Worm (Caenorhabditis elegans): Measurements from ENCODE around the gene ttr-16.

Gene ttr-16

DNA sequence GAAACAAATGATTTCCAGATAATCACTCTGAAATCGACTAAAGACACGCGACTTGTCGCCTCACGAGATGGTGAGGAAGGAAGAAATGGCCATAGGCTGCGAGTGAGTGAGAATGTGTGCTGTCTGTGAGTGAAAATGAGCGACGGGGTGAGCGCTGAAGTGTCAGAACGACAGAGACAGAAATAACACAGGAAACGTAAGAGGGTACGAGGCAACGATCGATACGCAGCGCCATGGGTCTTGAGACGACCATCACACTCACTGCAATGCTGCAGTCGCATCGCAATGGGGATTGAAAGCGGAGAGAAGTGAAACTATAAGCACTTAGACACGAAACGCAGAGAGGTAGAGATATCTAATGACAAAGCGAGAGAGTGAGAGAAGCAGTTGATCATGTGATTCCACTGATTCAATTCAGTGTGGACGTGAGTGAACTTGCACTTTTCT lies 18.9 kb upstream of the ttr-16 start:
- no peak for TF ChIP-seq unc-62 (GFP tag; optimal IDR thresholded peaks at IDR 0.05)

DNA sequence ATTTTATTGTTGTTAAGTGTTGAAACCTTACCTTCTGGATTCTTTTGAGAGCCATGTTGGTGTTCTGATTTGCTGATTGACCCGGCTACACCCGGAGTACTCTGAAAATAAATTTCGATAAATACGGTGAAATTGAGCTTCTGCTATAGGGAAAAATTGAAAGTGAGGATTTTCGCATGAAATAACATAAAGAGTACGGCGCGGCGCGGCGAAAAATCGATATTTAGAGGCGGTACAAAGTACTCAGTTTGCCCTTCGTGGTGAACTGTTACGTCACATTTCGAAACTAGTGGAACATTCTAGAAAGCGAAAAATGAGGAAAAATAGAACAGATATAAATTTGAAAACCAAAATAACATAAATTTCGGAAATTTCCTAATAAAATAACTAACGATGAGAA lies 18.2 kb upstream of the ttr-16 start, which contains the start of gene let-70:
Gene let-70, minus strand, starts transcription at position 101 of the 400 bp plus-strand sequence.
- TF ChIP-seq unc-62 (GFP tag; optimal IDR thresholded peaks at IDR 0.05) = no peak

DNA sequence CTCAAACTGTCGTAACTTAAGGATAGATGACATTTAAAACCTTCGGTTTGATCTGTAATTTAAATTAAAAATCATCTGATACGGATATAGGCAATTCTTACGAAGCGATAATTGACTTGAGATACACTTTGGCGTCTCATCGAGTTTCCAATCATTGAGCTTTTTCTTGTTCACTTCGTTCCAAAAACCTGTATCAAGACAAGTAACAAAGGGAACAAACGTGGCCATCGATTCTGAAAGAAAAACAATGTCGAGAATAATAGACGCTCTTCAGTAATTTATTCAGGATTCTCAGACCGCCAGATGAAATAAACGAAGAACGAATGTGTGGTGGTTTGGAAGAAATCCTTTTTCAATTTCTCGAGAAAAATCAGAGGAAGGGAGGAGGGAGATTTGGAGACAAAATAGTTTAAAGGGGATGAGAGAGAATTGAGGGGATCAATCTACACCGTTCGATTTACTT lies 16.9 kb upstream of the ttr-16 start, which contains the start of gene atg-7:
Gene atg-7, minus strand, starts transcription at position 233 of the 463 bp plus-strand sequence.
- no peak for TF ChIP-seq unc-62 (GFP tag; optimal IDR thresholded peaks at IDR 0.05)

DNA sequence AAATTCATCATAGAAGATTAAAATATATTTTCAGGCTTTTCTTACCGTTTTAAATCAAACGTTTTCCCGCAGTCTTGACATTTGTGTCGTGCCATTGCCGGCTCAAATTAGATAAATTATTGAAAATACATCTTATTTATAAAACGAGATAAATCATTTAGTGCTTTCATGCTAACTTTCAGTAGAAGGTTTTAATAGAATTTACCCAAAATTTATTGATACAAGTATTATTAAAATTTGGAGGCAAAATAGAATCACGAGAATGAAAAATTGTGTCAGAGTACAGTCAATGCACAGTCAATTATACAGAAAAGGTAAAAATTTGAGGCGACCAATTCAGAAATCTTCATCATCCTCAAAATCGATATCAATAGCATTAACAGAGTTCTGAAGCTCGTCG lies 14.5 kb upstream of the ttr-16 start, which contains the start of gene Y5F2A.4:
Gene Y5F2A.4, minus strand, starts transcription at position 101 of the 400 bp plus-strand sequence.
- TF ChIP-seq unc-62 (GFP tag; optimal IDR thresholded peaks at IDR 0.05) = no peak

DNA sequence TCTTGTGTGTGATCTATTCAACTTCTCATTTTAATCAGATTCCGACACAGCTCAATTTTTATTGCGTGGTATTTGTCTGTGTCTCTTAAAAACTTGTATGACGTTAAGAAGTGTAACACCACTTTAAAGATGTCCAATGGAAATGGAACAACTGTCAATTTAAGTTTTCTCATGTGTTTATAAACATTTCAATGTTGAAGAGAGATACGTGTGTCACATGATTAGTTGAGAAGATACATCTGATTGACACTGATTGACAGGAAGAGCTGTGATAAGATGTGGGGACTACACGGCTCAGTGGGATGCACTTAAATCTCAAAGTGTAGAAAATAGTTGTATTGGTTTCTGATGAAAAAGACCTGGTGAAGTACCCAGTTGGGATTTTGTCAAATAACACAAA lies 4.4 kb upstream of the ttr-16 start:
- TF ChIP-seq unc-62 (GFP tag; optimal IDR thresholded peaks at IDR 0.05) = no peak

DNA sequence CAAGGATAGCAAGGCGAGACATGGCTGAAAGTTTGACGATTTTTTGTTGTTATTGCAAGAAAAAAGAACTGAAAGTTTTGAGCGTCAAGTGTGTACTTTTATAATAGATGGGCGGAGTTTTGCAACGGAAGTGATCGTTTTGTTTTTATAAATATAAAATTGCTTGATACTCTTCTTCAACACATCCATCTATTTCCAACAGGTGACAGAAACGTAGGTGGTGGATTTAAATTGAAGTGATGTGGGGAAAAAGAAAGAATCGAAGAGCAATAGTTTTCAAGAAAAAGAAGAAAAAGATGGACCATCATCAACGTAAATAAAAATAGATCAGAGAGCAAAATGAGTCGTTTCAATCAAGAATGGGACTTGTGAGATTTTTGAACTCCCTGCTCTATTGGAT lies 3.1 kb upstream of the ttr-16 start, which contains the start of gene ttr-17:
Gene ttr-17, minus strand, starts transcription at position 24 of the 400 bp plus-strand sequence.
- no peak for TF ChIP-seq unc-62 (GFP tag; optimal IDR thresholded peaks at IDR 0.05)

DNA sequence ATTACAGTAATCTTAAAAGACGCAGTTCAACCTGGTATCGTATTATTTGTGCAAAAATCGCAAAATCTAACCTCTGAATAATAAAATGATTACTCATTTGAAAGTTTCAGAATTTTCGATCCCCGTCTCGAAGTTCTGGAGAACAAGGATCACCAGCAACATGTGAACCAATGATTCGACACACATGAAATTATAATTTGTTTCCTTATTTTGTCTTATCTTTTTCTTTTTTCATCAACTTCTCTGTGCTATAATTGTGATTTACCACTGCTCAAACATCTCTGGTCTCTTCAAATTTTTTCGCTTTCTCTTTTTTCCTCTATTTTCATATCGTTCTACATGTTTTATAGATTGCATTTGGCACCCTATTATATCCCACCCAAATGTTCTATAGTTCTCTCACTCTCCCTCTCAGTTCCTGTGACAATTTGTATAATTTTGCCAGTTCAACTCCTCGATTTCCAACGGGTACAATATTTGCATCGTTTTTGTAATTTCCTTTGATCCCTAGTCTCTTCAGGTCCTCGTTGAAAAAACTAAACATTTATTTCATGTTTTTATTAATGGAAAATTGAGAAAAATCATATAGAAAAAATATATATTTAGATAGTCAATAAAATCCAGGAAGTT lies 838 bp downstream of the ttr-16 start:
- TF ChIP-seq unc-62 (GFP tag; optimal IDR thresholded peaks at IDR 0.05) = no peak

DNA sequence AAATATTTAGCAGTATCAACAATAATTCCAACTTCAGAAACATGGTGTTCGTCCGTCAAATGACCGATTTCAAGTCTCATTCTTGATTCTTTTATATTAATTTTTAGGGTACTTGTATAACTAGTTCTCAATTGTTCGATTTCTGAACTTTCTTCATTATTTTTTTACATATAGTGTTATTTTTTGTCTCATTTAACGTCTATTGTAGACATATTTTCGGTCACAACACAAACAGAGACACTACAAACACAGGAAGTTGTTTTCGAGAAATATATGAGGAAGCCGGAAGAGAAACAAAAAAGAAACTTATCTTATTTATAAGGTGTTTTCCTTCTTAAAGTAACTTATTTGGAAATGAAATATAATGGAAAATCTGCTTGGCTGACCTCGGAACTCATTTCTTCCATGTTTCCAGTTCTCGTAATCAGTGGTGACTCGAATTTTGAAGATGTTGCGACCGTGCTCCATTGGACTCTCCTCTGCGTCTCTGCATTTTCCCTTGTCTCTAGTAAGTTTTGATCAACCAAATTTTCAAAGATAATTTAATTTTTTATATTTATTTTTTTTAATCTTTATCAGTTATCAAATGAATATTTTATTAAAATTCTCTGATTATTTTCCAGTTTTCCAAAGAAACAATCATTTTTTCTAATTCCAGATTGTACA lies 10.2 kb downstream of the ttr-16 start, which contains the start of the genes F36H1.12 and lin-3:
Gene F36H1.12, minus strand, starts transcription at position 51 of the 666 bp plus-strand sequence.
Gene lin-3, plus strand, starts transcription at position 657 of the 666 bp plus-strand sequence.
- no peak for TF ChIP-seq unc-62 (GFP tag; optimal IDR thresholded peaks at IDR 0.05)

DNA sequence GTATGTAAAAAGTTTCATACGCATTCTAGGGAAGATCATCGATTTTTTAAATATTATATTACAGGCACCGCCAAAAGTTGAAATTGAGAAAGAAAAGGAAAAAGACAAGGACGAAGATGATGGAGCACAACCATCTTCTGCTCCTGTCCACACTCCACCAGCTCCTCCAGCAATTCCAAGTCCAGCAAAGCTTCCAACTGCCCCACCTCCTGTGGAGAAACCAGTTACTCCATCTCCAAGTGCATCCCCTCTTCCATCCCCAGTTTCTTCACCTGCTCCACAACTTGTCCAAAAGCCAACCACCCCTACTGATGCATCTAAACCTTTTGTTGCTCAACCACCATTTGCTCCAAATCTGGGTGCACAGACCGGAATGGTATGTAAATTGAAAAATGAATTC lies 12.0 kb downstream of the ttr-16 start:
- TF ChIP-seq unc-62 (GFP tag; optimal IDR thresholded peaks at IDR 0.05) = no peak

DNA sequence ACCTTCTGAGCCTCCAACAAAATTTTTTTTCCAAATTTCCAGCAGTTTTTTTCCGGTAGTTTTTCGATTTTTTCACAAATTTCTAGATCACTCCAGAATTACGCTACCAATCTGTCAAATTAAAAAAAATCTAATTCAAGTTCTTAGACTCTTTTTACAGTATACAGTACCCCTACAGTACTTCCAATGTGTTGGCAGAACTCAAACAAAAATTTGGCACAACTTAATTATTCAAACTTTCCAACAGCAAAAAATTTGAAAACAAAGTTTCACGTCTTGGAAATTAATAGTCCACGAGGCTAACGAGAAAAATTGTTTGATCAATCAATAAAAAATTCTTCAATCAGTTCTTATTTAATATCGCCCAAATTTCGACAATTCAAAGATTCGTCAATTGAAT lies 14.1 kb downstream of the ttr-16 start, which contains the start of gene F36H1.3:
Gene F36H1.3, plus strand, starts transcription at position 323 of the 400 bp plus-strand sequence.
- no peak for TF ChIP-seq unc-62 (GFP tag; optimal IDR thresholded peaks at IDR 0.05)

DNA sequence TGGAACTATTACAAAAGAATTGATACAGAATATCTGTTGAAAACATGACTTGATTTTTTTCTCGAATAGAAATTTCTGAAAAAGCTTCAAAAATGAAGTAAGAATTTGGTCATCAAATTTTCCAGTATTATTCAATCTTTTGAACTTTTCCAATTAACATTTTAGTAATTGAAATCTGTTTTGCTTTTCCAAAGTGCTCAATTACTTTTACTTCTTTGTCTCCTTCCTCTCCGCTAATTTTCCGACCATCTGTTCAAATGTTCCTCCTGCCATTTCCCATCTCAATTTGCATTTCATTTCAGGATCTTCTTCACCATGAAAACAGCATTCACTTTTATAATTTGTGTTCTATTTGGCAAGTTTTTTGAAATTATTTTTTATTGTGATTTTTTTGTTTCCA lies 15.1 kb downstream of the ttr-16 start, which contains the start of gene F36H1.11:
Gene F36H1.11, plus strand, starts transcription at position 301 of the 400 bp plus-strand sequence.
- no peak for TF ChIP-seq unc-62 (GFP tag; optimal IDR thresholded peaks at IDR 0.05)

DNA sequence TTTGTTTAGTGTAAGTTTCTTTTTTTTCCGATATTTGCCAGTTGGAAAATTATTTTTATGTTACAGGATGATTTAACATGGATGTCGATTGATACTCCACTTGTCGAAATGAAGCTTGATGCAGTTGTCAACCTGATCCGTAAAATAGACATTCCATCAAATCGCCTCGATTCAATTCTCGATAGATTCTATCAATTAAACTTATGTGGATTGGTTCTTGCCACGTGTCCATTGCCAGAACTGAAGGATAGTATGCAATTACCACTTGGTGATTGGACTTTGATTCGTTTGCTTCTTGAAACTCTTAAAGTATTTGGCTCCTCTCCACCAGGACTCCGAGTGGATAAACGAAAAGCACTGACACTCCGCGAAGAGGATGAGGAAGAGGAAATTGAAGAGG lies 19.6 kb downstream of the ttr-16 start:
- TF ChIP-seq unc-62 (GFP tag; optimal IDR thresholded peaks at IDR 0.05) = no peak

DNA sequence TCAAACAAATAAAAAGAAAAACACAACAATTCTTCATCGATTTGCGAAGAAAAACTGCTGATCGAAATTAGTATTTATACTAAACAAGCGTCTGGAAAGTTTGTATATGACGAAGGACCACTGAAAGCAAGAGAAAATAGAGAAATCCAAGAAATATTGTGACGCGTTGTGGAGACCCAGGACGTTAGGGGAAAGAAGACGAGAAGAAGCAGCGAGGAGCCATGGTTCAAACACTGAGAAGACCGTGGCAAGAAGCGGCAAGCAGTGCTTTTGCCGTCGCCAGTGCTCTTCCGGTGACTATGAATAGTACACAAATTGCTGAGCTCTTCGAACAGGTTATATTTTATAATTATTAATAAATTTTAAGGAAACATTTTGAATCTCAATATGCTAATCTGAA lies 25.3 kb downstream of the ttr-16 start:
- no peak for TF ChIP-seq unc-62 (GFP tag; optimal IDR thresholded peaks at IDR 0.05)

DNA sequence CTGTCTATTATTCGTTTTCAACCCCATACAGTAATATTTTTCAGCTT lies 25.5 kb downstream of the ttr-16 start, which contains the start of gene kdin-1:
Gene kdin-1, plus strand, starts transcription at position 38 of the 47 bp plus-strand sequence.
- TF ChIP-seq unc-62 (GFP tag; optimal IDR thresholded peaks at IDR 0.05) = no peak

DNA sequence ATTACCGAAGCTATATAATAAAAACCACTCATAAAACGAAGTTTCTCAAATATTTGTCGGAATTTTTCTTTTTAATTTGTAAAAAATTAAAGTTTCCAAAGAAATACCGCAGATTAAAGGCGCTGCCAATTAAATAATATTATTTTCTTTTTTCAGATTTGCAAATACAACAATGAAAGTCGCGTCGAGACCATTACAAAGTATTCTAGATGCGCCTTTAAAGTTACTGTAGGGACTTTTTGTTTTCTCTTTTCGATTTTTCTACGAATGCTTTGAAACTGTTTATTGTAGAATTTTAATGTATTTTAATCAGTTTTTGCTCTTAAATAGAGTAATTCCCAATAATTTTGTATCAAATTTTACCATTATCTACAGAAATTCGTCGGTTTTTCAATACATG lies 25.7 kb downstream of the ttr-16 start:
- no peak for TF ChIP-seq unc-62 (GFP tag; optimal IDR thresholded peaks at IDR 0.05)

DNA sequence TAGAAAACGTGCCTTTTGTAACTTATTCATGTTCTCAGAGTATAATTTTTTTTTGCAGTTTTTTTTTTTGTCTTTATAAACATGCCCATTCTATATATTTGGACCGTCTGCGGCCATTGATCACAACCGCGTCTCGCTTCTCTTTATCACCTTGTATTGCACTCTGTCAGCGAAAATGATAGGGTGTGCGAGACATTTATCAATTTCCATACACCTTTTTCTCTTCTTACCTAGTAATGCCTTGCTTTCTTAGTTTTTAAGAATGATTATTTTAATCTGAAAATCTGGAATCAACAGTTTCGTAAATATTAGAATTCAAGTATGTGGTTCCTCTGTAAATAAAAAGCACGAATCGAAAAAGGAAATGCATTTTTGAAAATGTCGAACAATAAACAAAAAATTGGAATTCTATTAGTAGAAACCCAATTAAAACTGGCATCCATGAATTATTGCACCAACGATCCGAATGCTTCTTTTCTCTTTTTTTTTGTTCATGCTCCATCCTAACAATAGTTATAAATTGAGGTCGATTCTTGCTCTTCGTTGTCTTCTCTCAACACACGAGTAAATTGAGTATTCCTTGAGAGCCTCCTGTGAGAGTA lies 26.7 kb downstream of the ttr-16 start:
- TF ChIP-seq unc-62 (GFP tag; optimal IDR thresholded peaks at IDR 0.05) = no peak

DNA sequence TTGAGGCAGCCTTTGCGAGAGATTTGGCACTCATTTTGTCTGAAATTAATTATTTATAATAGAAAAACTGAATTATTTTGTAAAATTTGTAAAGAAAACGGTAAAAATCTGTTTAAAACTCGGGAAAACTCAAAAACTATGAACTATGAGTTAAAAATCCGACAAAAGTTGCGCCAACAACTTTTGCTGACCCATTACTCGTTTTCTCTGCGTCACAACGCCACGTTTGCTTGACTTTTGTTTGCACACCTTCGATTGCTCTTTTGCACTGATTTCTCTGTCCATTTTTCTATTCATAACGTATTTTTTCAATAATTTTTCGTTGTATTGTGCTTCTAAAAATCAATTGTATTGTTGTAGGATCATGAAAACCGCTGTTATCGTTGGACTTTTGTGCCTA lies 27.7 kb downstream of the ttr-16 start, which contains the start of gene fkb-1:
Gene fkb-1, plus strand, starts transcription at position 361 of the 400 bp plus-strand sequence.
- no peak for TF ChIP-seq unc-62 (GFP tag; optimal IDR thresholded peaks at IDR 0.05)

Data from whole organism, dauer.